Worm (Caenorhabditis elegans) whole organism, L4 larva: ENCODE data around the gene F48G7.12.

Experiments used
- Y75B8A.6 ChIP-seq: fragments of 200-800 bp; sonication (Bioruptor generic); IDR thresholded peaks from 2 replicates; pipeline ENCODE4 v1.3.6; 2022; ENCODE audit warnings: missing genetic modification reagents, missing genetic modification characterization, missing compliant biosample characterization
- ama-1 ChIP-seq: fragments of 150-350 bp; optimal IDR thresholded peaks from 2 replicates; lab custom pipeline; 2014; ENCODE audit warnings: inconsistent platforms, mixed read lengths
- lin-39 ChIP-seq: fragments of 150-350 bp; optimal IDR thresholded peaks from 2 replicates; lab custom pipeline; 2014; ENCODE audit warnings: missing biosample characterization, missing genetic modification reagents, missing genetic modification characterization

DNA sequence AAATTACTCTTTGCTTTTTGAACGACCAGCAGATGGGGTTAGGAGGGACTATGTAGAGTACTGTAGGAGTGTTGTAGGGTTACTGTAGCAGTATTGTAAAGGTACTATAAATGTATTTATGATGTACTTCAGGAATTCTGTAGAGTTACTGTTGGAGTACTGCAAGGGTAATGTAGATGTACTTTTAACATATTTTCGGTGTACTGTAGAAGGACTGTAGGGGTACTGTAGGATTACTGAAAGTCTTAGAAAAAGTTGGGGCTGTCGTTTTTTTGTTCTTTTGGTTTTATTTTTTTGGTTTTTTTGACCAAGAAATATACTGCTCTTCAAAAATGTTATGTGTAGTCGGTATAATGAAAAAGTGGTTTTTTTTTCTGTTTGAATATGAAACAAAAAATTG, 47.4 kb downstream of the F48G7.12 start:
- TF ChIP-seq lin-39 (tag; lab: Kevin White, UChicago) (no peak), Y75B8A.6 (no peak), ama-1 (lab: Kevin White, UChicago) (no peak)
